Fruit fly (Drosophila melanogaster): ENCODE data around the gene Bcat.
A peak's percentile ranks its signal among the peaks of the same experiment; 100 is the strongest.

Gene Bcat

DNA sequence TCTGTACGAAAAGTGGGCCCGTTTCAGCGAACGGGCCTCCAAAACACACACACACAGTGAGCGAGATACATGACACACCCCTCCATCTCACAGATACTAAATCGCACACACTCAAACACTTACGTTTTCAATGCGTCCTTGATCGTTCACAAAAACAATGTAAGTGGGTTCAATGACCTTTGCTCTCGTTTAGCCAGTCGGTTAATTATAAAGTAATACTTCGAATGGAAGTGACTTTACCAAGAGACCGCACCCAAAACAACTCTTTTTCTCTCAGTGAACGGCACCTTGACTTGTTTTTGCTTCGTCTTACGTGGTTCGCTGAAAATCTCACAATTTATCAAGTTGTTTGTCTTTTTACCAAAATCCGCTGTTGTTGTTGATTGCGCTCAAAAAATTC, 2.4 kb upstream of the Bcat start (continued):
- TF ChIP-seq fkh (GFP tag; optimal IDR thresholded peaks at IDR 0.05), result no peak
- peak; percentile 40 for TF ChIP-seq CG32006 (GFP tag; optimal IDR thresholded peaks at IDR 0.05)
- TF ChIP-seq Eip75B (GFP tag; optimal IDR thresholded peaks at IDR 0.05), result peak; percentile 37
- TF ChIP-seq Hr39 (GFP tag; optimal IDR thresholded peaks at IDR 0.05), result peak; percentile 49
- peak; percentile 63 for TF ChIP-seq esn (GFP tag; optimal IDR thresholded peaks at IDR 0.05)
- no peak for TF ChIP-seq spab (GFP tag; optimal IDR thresholded peaks at IDR 0.05)
- peak; percentile 21 for TF ChIP-seq CG6854 (GFP tag; optimal IDR thresholded peaks at IDR 0.05)
- TF ChIP-seq CG8119 (GFP tag; IDR thresholded peaks at IDR 0.05), result 0 out of 3 replicates have a peak, but pooled peaks have one; percentile 22
- TF ChIP-seq CG15336 (GFP tag; IDR thresholded peaks at IDR 0.05), result 0 out of 2 replicates have a peak, but pooled peaks have one; percentile 29
- peak; percentile 16 for TF ChIP-seq Hr4 (GFP tag; optimal IDR thresholded peaks at IDR 0.05)
- no peak for TF ChIP-seq fd59A (GFP tag; optimal IDR thresholded peaks at IDR 0.05)
- peak; percentile 48 for TF ChIP-seq OdsH (GFP tag; optimal IDR thresholded peaks at IDR 0.05)
- TF ChIP-seq Blimp-1 (GFP tag; optimal IDR thresholded peaks at IDR 0.05), result peak; percentile 67
- TF ChIP-seq topi (GFP tag; optimal IDR thresholded peaks at IDR 0.05), result peak; percentile 50
- TF ChIP-seq CG34406 (GFP tag; optimal IDR thresholded peaks at IDR 0.05), result peak; percentile 35
- TF ChIP-seq dsx (GFP tag; optimal IDR thresholded peaks at IDR 0.05; ENCODE audit: poor library complexity, severe bottlenecking), result peak; percentile 59
- peak; percentile 59 for TF ChIP-seq Met (GFP tag; optimal IDR thresholded peaks at IDR 0.05)
- TF ChIP-seq svp (GFP tag), result peak; percentile 80
- TF ChIP-seq CG7368 (GFP tag; optimal IDR thresholded peaks at IDR 0.05), result peak; percentile 16

DNA sequence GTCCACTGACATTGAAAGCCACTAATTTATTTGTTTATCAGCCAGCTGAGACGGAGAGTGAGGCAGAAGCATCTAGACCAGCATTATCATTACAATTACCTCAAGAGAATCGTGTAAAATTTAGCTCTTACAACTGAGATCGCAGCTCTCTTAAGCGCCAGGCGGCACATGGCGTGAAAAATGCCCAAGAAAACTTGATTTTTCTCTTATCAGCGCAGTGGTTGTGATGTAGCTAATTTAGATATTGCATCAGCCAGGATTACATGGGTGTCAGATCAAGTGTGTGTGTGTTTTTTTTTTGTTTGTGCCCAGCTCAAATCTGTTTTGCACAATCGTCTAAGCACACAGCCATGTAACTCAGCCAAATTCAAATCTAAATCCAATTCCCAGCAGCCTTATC, 1.7 kb upstream of the Bcat start:
- no peak for TF ChIP-seq Smox (GFP tag; optimal IDR thresholded peaks at IDR 0.05)
- peak; percentile 5 for TF ChIP-seq fkh (GFP tag; optimal IDR thresholded peaks at IDR 0.05)
- no peak for TF ChIP-seq CG8632 (GFP tag; optimal IDR thresholded peaks at IDR 0.05)
- no peak for TF ChIP-seq CG1621 (tag; optimal IDR thresholded peaks at IDR 0.05)
- TF ChIP-seq CG6163 (GFP tag; IDR thresholded peaks at IDR 0.05), result 0 out of 3 replicates have a peak, but pooled peaks have one; percentile 10
- no peak for TF ChIP-seq CG3919 (GFP tag; optimal IDR thresholded peaks at IDR 0.05)

DNA sequence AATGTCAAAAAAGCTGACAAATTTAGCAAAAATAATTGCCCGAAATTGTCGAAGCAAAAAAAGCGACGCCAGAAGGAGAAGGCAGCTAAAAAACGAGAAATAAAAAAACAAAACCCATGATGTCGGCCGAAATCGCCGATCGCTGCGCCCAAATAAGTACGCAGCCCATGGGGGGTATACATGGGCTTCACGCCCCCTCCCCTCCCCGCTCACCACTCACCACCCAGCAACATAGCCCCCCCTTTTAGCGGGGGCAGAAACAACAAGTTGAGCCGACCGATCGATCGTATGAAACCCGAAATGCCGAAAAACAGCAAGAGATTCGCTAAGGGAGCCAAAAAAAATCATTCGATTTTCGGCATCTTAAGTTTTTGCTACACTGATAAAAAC, 716 bp upstream of the Bcat start:
- TF ChIP-seq CG10631 (GFP tag; optimal IDR thresholded peaks at IDR 0.05) (no peak), fkh (GFP tag; optimal IDR thresholded peaks at IDR 0.05) (peak; percentile 39), CG6854 (GFP tag; optimal IDR thresholded peaks at IDR 0.05) (peak; percentile 100), CG6163 (GFP tag; IDR thresholded peaks at IDR 0.05) (peak; percentile 45; the same call in 1 of the 3 replicates), CG15336 (GFP tag; IDR thresholded peaks at IDR 0.05) (no peak), CG7368 (GFP tag; optimal IDR thresholded peaks at IDR 0.05) (no peak), CG8319 (GFP tag; optimal IDR thresholded peaks at IDR 0.05) (no peak), eg (GFP tag; IDR thresholded peaks at IDR 0.05) (peak; percentile 62; the same call in 2 of the 3 replicates), Lpt (GFP tag; optimal IDR thresholded peaks at IDR 0.05) (no peak)

DNA sequence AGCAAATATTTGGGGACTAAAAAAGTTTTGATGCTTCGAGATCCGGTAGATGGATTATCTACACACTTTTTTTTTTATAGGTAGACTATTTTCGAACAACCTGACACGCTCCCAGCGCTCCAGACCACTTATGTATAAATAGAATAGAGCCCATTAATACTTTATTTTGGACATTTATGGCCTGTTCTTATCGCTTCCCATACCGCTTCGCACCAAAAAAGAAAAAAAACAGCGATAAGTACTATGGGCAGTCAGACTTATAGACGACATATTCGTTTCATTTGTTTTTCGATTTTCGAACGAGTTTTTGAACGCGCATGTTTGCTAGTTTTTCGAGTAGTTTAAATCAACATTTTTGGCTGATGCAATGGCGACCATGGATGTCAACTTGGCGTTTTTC, 911 bp downstream of the Bcat start:
- TF ChIP-seq Eip75B (GFP tag; optimal IDR thresholded peaks at IDR 0.05) (no peak), CG10631 (GFP tag; optimal IDR thresholded peaks at IDR 0.05) (no peak)

DNA sequence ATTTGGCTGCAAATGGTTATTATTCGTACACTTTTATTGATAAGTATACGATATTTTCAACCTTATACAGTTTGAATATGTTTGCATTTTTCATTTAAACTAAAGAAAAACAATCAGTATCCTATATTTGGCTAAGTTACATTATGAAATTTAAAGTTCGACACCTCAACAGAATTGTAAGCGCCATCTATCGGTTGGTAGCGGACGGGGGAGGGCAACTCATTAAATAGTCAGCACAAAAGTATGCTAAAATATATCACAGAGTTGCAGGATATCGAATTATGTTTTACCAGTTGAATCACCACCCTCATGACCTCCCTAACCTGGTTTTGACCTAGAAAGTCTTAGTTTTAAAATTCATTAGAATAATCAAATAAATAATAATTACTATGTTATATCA, 4.5 kb downstream of the Bcat start:
- TF ChIP-seq Sox102F (GFP tag; optimal IDR thresholded peaks at IDR 0.05), result no peak
- no peak for TF ChIP-seq dsx (GFP tag; optimal IDR thresholded peaks at IDR 0.05; ENCODE audit: poor library complexity, severe bottlenecking)
- peak; percentile 0 for TF ChIP-seq esn (GFP tag; optimal IDR thresholded peaks at IDR 0.05)
- TF ChIP-seq Eip78C (GFP tag), result peak; percentile 82
- TF ChIP-seq CG4318 (GFP tag; optimal IDR thresholded peaks at IDR 0.05), result no peak
- peak; percentile 8 for TF ChIP-seq CG3919 (GFP tag; optimal IDR thresholded peaks at IDR 0.05)
- no peak for TF ChIP-seq spab (GFP tag; optimal IDR thresholded peaks at IDR 0.05)
- TF ChIP-seq topi (GFP tag; optimal IDR thresholded peaks at IDR 0.05), result no peak
- no peak for TF ChIP-seq fd59A (GFP tag; optimal IDR thresholded peaks at IDR 0.05)
- no peak for TF ChIP-seq CG9139 (GFP tag; optimal IDR thresholded peaks at IDR 0.05)
